Fruit fly (Drosophila melanogaster) whole organism, pupa: ENCODE results near the gene CG3308.

Source experiments
- Pif1B ChIP-seq: fragments of 200-800 bp; sonication (Bioruptor generic); optimal IDR thresholded peaks from 3 replicates; lab custom pipeline; 2016; ENCODE audit warnings: missing biosample characterization, missing genetic modification characterization
- fd96Ca ChIP-seq: fragments of 200-800 bp; sonication (Bioruptor generic); IDR thresholded peaks from 3 replicates; pipeline ENCODE4 v1.3.6; 2022; ENCODE audit warnings: missing biosample characterization, missing genetic modification characterization

DNA sequence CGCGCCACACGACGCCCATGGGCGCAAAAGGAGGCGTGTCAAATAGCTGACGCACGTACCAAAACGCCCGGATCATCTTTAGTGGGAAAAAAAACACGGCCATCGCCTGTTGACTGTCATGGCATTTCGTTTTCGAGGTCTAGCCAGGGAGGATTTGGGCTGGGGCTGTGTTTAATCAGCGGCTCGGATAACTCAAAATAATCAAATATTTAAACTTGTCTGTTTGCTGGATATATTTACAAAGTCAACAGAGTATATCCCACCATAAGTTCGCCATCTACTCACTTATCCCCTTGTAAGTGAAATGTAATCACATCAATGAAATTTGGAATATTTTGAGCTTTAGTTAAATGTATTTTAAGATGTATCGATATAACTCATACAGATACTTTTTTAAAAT lies 12.8 kb downstream of the CG3308 start:
- TF ChIP-seq Pif1B (GFP tag; lab: Kevin White, UChicago) (no peak), fd96Ca (GFP tag; lab: Robert Waterston, UW) (no peak)
